Worm (Caenorhabditis elegans) whole organism, early embryonic: ENCODE data around the gene sea-2.

Experiments
- ama-1 ChIP-seq: fragments of 150-350 bp; optimal IDR thresholded peaks from 2 replicates; lab custom pipeline; 2014
- flt-1 ChIP-seq: fragments of 200-800 bp; sonication (Bioruptor generic); IDR thresholded peaks from 2 replicates; pipeline ENCODE4 v1.3.6; 2022; ENCODE audit warnings: missing genetic modification characterization, missing compliant biosample characterization

DNA sequence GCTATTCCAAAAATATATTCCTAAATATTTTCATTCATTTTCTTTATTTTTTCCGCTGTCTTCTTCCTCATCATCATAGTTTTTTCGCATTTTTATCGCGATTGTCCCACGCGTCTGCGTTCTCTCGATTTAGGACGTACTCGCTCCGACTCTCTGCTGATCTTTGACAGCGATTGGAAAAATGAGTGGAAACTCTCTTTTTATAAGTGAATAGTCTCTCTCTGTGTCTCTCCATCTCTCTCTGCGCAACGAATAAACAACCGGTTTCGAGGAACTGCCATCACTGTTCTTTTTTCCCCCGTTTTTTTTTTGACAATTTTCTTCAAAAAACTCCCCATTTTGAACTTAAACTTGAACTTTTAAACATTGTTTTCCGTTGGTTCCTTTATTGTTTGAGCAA is 1.2 kb downstream of the sea-2 start:
- TF ChIP-seq ama-1 (lab: Kevin White, UChicago) (no peak), flt-1 (GFP tag; lab: Robert Waterston, UW) (no peak)
